Fruit fly (Drosophila melanogaster) whole organism, embryonic: ENCODE measurements around the gene Kdm5.

Experiments
- Atf-2 ChIP-seq: fragments of 200-800 bp; sonication (Bioruptor generic); optimal IDR thresholded peaks from 2 replicates; lab custom pipeline; 2016; ENCODE audit warnings: missing biosample characterization, missing genetic modification characterization
- CG10209 ChIP-seq: fragments of 200-800 bp; sonication (Bioruptor generic); optimal IDR thresholded peaks from 3 replicates; lab custom pipeline; 2017; ENCODE audit warnings: missing biosample characterization, mild to moderate bottlenecking, missing genetic modification characterization, missing genetic modification reagents
- CG10366 ChIP-seq: fragments of 200-800 bp; sonication (Bioruptor generic); IDR thresholded peaks from 2 replicates; pipeline ENCODE4 v1.3.6; 2022; ENCODE audit warnings: missing biosample characterization, missing genetic modification characterization
- CG11696 ChIP-seq: fragments of 200-800 bp; sonication (Bioruptor generic); IDR thresholded peaks from 2 replicates; pipeline ENCODE4 v1.3.6; 2022; ENCODE audit warnings: missing biosample characterization, missing genetic modification characterization
- CG12104 ChIP-seq: fragments of 200-800 bp; sonication (Bioruptor generic); optimal IDR thresholded peaks from 3 replicates; lab custom pipeline; 2016; ENCODE audit warnings: missing biosample characterization, missing genetic modification characterization
- CG12744 ChIP-seq: fragments of 200-800 bp; sonication (Bioruptor generic); optimal IDR thresholded peaks from 2 replicates; lab custom pipeline; 2016; ENCODE audit warnings: missing biosample characterization, missing genetic modification characterization
- CG14014 ChIP-seq: fragments of 200-800 bp; sonication (Bioruptor generic); IDR thresholded peaks from 2 replicates; pipeline ENCODE4 v1.3.6; 2022; ENCODE audit warnings: missing biosample characterization, missing genetic modification characterization
- CG14050 ChIP-seq: fragments of 200-800 bp; sonication (Bioruptor generic); IDR thresholded peaks from 3 replicates; pipeline ENCODE4 v1.3.6; 2022; ENCODE audit warnings: missing biosample characterization, missing genetic modification characterization
- CG15073 ChIP-seq: fragments of 200-800 bp; sonication (Bioruptor generic); optimal IDR thresholded peaks from 2 replicates; lab custom pipeline; 2016; ENCODE audit warnings: missing biosample characterization, missing genetic modification characterization
- CG15479 ChIP-seq: fragments of 200-800 bp; sonication (Bioruptor generic); optimal IDR thresholded peaks from 3 replicates; lab custom pipeline; 2019; ENCODE audit warnings: missing biosample characterization, mild to moderate bottlenecking, missing genetic modification characterization, moderate library complexity
- CG1603 ChIP-seq: fragments of 200-800 bp; sonication (Bioruptor generic); optimal IDR thresholded peaks from 2 replicates; lab custom pipeline; 2019; ENCODE audit warnings: missing biosample characterization, mild to moderate bottlenecking, missing genetic modification characterization, moderate library complexity
- CG16779 ChIP-seq: fragments of 200-800 bp; sonication (Bioruptor generic); IDR thresholded peaks from 2 replicates; pipeline ENCODE4 v1.3.6; 2022; ENCODE audit warnings: missing biosample characterization, missing genetic modification characterization
- CG18476 ChIP-seq: fragments of 200-800 bp; sonication (Bioruptor generic); optimal IDR thresholded peaks from 2 replicates; lab custom pipeline; 2016; ENCODE audit warnings: missing biosample characterization, mild to moderate bottlenecking, missing genetic modification characterization
- CG18599 ChIP-seq: fragments of 200-800 bp; sonication (Bioruptor generic); optimal IDR thresholded peaks from 3 replicates; lab custom pipeline; 2017; ENCODE audit warnings: missing biosample characterization, missing genetic modification characterization, mild to moderate bottlenecking, moderate library complexity, missing genetic modification reagents
- CG2875 ChIP-seq: fragments of 200-800 bp; sonication (Bioruptor generic); optimal IDR thresholded peaks from 2 replicates; lab custom pipeline; 2017; ENCODE audit warnings: missing biosample characterization, mild to moderate bottlenecking, missing genetic modification characterization, missing genetic modification reagents
- CG3065 ChIP-seq: fragments of 200-800 bp; sonication (Bioruptor generic); optimal IDR thresholded peaks from 2 replicates; lab custom pipeline; 2016; ENCODE audit warnings: missing biosample characterization, missing genetic modification characterization
- CG33213 ChIP-seq: fragments of 200-800 bp; sonication (Bioruptor generic); optimal IDR thresholded peaks from 3 replicates; lab custom pipeline; 2016; ENCODE audit warnings: missing biosample characterization, missing genetic modification characterization
- CG4820 ChIP-seq: fragments of 200-800 bp; sonication (Bioruptor generic); optimal IDR thresholded peaks from 3 replicates; lab custom pipeline; 2016; ENCODE audit warnings: missing biosample characterization, missing genetic modification characterization
- CG8281 ChIP-seq: fragments of 200-800 bp; sonication (Bioruptor generic); optimal IDR thresholded peaks from 2 replicates; lab custom pipeline; 2018; ENCODE audit warnings: missing biosample characterization, mild to moderate bottlenecking, missing genetic modification characterization, moderate library complexity
- CG8478 ChIP-seq: fragments of >200 bp; optimal IDR thresholded peaks from 2 replicates; lab custom pipeline; 2018
- CG8765 ChIP-seq: fragments of 200-800 bp; sonication (Bioruptor generic); IDR thresholded peaks from 2 replicates; pipeline ENCODE4 v1.3.6; 2022; ENCODE audit warnings: missing biosample characterization, missing genetic modification characterization
- D ChIP-seq, 2 experiments: fragments of 200-800 bp in 1 of 2; fragments of >200 bp in 1 of 2; sonication (Bioruptor generic) in 1 of 2; optimal IDR thresholded peaks; 2 replicates in 1 of 2; 3 replicates in 1 of 2; lab custom pipeline; 2017; ENCODE audit warnings: mild to moderate bottlenecking in 1 of 2, missing biosample characterization in 1 of 2, missing genetic modification characterization in 1 of 2, missing genetic modification reagents in 1 of 2
- Dek ChIP-seq: fragments of 200-800 bp; sonication (Bioruptor generic); optimal IDR thresholded peaks from 3 replicates; lab custom pipeline; 2019; ENCODE audit warnings: missing biosample characterization, mild to moderate bottlenecking, missing genetic modification characterization, moderate library complexity
- Dip2 ChIP-seq: fragments of 200-800 bp; sonication (Bioruptor generic); IDR thresholded peaks from 2 replicates; pipeline ENCODE4 v1.3.6; 2022; ENCODE audit warnings: missing biosample characterization, missing genetic modification characterization
- Fer1 ChIP-seq: fragments of 200-800 bp; sonication (Bioruptor generic); optimal IDR thresholded peaks from 2 replicates; lab custom pipeline; 2017; ENCODE audit warnings: missing biosample characterization, mild to moderate bottlenecking, missing genetic modification characterization
- Fer2 ChIP-seq: fragments of 200-800 bp; sonication (Bioruptor generic); optimal IDR thresholded peaks from 2 replicates; lab custom pipeline; 2018; ENCODE audit warnings: missing biosample characterization, mild to moderate bottlenecking, missing genetic modification characterization, moderate library complexity
- HLH3B ChIP-seq: fragments of 200-800 bp; sonication (Bioruptor generic); IDR thresholded peaks from 2 replicates; pipeline ENCODE4 v1.3.6; 2022; ENCODE audit warnings: missing biosample characterization, missing genetic modification characterization
- Hsf ChIP-seq: fragments of 200-800 bp; sonication (Bioruptor generic); optimal IDR thresholded peaks from 3 replicates; lab custom pipeline; 2016; ENCODE audit warnings: missing biosample characterization, missing genetic modification characterization
- Lpt ChIP-seq: fragments of >200 bp; optimal IDR thresholded peaks from 2 replicates; lab custom pipeline; 2018; ENCODE audit warnings: missing biosample characterization, missing genetic modification characterization
- Mes4 ChIP-seq: fragments of 200-800 bp; sonication (Bioruptor generic); optimal IDR thresholded peaks from 2 replicates; lab custom pipeline; 2016; ENCODE audit warnings: missing biosample characterization, missing genetic modification characterization
- Oli ChIP-seq: fragments of 200-800 bp; sonication (Bioruptor generic); optimal IDR thresholded peaks from 2 replicates; lab custom pipeline; 2018; ENCODE audit warnings: missing biosample characterization, mild to moderate bottlenecking, missing genetic modification characterization, moderate library complexity
- Rfx ChIP-seq: fragments of 200-800 bp; sonication (Bioruptor generic); IDR thresholded peaks from 2 replicates; pipeline ENCODE4 v1.3.6; 2022; ENCODE audit warnings: missing biosample characterization, missing genetic modification characterization
- Side ChIP-seq: fragments of 200-800 bp; sonication (Bioruptor generic); optimal IDR thresholded peaks from 2 replicates; lab custom pipeline; 2016; ENCODE audit warnings: missing biosample characterization, missing genetic modification characterization
- Vsx1 ChIP-seq: fragments of 200-800 bp; sonication (Bioruptor generic); optimal IDR thresholded peaks from 2 replicates; lab custom pipeline; 2017; ENCODE audit warnings: missing biosample characterization, mild to moderate bottlenecking, missing genetic modification characterization, missing genetic modification reagents
- ab ChIP-seq: fragments of 200-800 bp; sonication (Bioruptor generic); optimal IDR thresholded peaks from 2 replicates; lab custom pipeline; 2016; ENCODE audit warnings: missing biosample characterization, missing genetic modification characterization
- ac ChIP-seq: fragments of 200-800 bp; sonication (Bioruptor generic); optimal IDR thresholded peaks from 3 replicates; lab custom pipeline; 2017; ENCODE audit warnings: missing biosample characterization, mild to moderate bottlenecking, missing genetic modification characterization
- bowl ChIP-seq: fragments of 200-800 bp; sonication (Bioruptor generic); IDR thresholded peaks from 2 replicates; pipeline ENCODE4 v1.3.6; 2022; ENCODE audit warnings: missing biosample characterization, missing genetic modification characterization
- cwo ChIP-seq: fragments of 200-800 bp; sonication (Bioruptor generic); optimal IDR thresholded peaks from 3 replicates; lab custom pipeline; 2017; ENCODE audit warnings: missing biosample characterization, missing genetic modification characterization, mild to moderate bottlenecking, moderate library complexity, missing genetic modification reagents
- dimm ChIP-seq: fragments of 200-800 bp; sonication (Bioruptor generic); IDR thresholded peaks from 2 replicates; pipeline ENCODE4 v1.3.6; 2022; ENCODE audit warnings: missing biosample characterization, missing genetic modification characterization
- dmrt11E ChIP-seq: fragments of 200-800 bp; sonication (Bioruptor generic); optimal IDR thresholded peaks from 3 replicates; lab custom pipeline; 2018; ENCODE audit warnings: missing biosample characterization, mild to moderate bottlenecking, missing genetic modification characterization, moderate library complexity
- esg ChIP-seq: fragments of 200-800 bp; sonication (Bioruptor generic); conservative IDR thresholded peaks from 2 replicates; pipeline ENCODE4 v1.3.6; 2022; ENCODE audit warnings: missing biosample characterization, missing genetic modification characterization
- fd96Cb ChIP-seq: fragments of 200-800 bp; sonication (Bioruptor generic); optimal IDR thresholded peaks from 2 replicates; lab custom pipeline; 2018; ENCODE audit warnings: missing biosample characterization, mild to moderate bottlenecking, missing genetic modification characterization, moderate library complexity
- gce ChIP-seq: fragments of 200-800 bp; sonication (Bioruptor generic); IDR thresholded peaks from 3 replicates; pipeline ENCODE4 v1.3.6; 2022; ENCODE audit warnings: missing biosample characterization, missing genetic modification characterization
- gcm2 ChIP-seq: fragments of 200-800 bp; sonication (Bioruptor generic); optimal IDR thresholded peaks from 2 replicates; lab custom pipeline; 2016; ENCODE audit warnings: missing biosample characterization, missing genetic modification characterization
- grn ChIP-seq: fragments of 200-800 bp; sonication (Bioruptor generic); optimal IDR thresholded peaks from 3 replicates; lab custom pipeline; 2017; ENCODE audit warnings: missing biosample characterization, missing genetic modification characterization
- ken ChIP-seq: fragments of 200-800 bp; sonication (Bioruptor generic); IDR thresholded peaks from 3 replicates; pipeline ENCODE4 v1.3.6; 2022; ENCODE audit warnings: missing biosample characterization, missing genetic modification characterization
- lilli ChIP-seq: fragments of 200-800 bp; sonication (Bioruptor generic); optimal IDR thresholded peaks from 3 replicates; lab custom pipeline; 2016; ENCODE audit warnings: missing biosample characterization, missing genetic modification characterization
- odd ChIP-seq: fragments of 200-800 bp; sonication (Bioruptor generic); optimal IDR thresholded peaks from 2 replicates; lab custom pipeline; 2017; ENCODE audit warnings: missing biosample characterization, mild to moderate bottlenecking, missing genetic modification characterization
- prd ChIP-seq, 3 experiments: fragments of >200 bp in 2 of 3; fragments of 200-800 bp in 1 of 3; sonication (Bioruptor generic) in 1 of 3; optimal IDR thresholded peaks in 2 of 3; IDR thresholded peaks in 1 of 3; 2 replicates in 2 of 3; 3 replicates in 1 of 3; pipeline versions ENCODE4 v1.3.6 to Lab custom; 2017 to 2022; ENCODE audit warnings: missing biosample characterization in 1 of 3, missing genetic modification characterization in 1 of 3
- sim ChIP-seq: fragments of 200-800 bp; sonication (Bioruptor generic); IDR thresholded peaks from 2 replicates; pipeline ENCODE4 v1.3.6; 2022; ENCODE audit warnings: missing biosample characterization, missing genetic modification characterization
- zen2 ChIP-seq: fragments of 200-800 bp; sonication (Bioruptor generic); IDR thresholded peaks from 3 replicates; pipeline ENCODE4 v1.3.6; 2022; ENCODE audit warnings: missing biosample characterization, missing genetic modification characterization; ENCODE audit not compliant: partially characterized antibody

The Kdm5 gene

dm6 chr2L:6028712-6029111, 29.4 kb upstream of the Kdm5 start (continued):
- TF ChIP-seq zen2 (GFP tag; lab: Robert Waterston, UW) (no peak), Dek (tag; lab: Kevin White, UChicago) (no peak), Dip2 (GFP tag; lab: Robert Waterston, UW) (no peak), fd96Cb (peak; percentile 11), CG3065 (no peak), ab (GFP tag; lab: Kevin White, UChicago) (no peak), Oli (tag; lab: Kevin White, UChicago) (peak; percentile 23), CG8478 (no peak), bowl (GFP tag; lab: Robert Waterston, UW) (no peak), CG10366 (GFP tag; lab: Robert Waterston, UW) (peak; percentile 32; the same call in 1 of the 2 replicates), Atf-2 (GFP tag; lab: Kevin White, UChicago) (no peak), CG8281 (tag; lab: Kevin White, UChicago) (no peak), CG16779 (GFP tag; lab: Robert Waterston, UW) (no peak), CG1603 (tag; lab: Kevin White, UChicago) (peak; percentile 38), odd (GFP tag; lab: Kevin White, UChicago) (no peak), gce (GFP tag; lab: Robert Waterston, UW) (no peak), CG15479 (GFP tag; lab: Kevin White, UChicago) (no peak), dimm (0 out of 2 replicates have a peak, but pooled peaks have one; percentile 35), CG33213 (GFP tag; lab: Kevin White, UChicago) (no peak), lilli (GFP tag; lab: Kevin White, UChicago) (no peak), grn (GFP tag; lab: Kevin White, UChicago) (no peak), gcm2 (GFP tag; lab: Kevin White, UChicago) (no peak), CG4820 (GFP tag; lab: Kevin White, UChicago) (no peak), Mes4 (GFP tag; lab: Kevin White, UChicago) (no peak), Fer2 (tag; lab: Kevin White, UChicago) (no peak), Vsx1 (GFP tag; lab: Kevin White, UChicago) (no peak), prd (optimal IDR thresholded peaks at IDR 0.05; lab: Kevin White, UChicago) (no peak), prd (GFP tag; IDR thresholded peaks at IDR 0.05; lab: Robert Waterston, UW) (peak; percentile 33; the same call in 1 of the 3 replicates), CG8765 (GFP tag; lab: Robert Waterston, UW) (no peak), D (optimal IDR thresholded peaks at IDR 0.05; lab: Kevin White, UChicago) (no peak), D (GFP tag; optimal IDR thresholded peaks at IDR 0.05; lab: Kevin White, UChicago) (no peak), CG2875 (GFP tag; lab: Kevin White, UChicago) (no peak), sim (no peak), Lpt (GFP tag; lab: Kevin White, UChicago) (no peak), ken (GFP tag; lab: Robert Waterston, UW) (peak; percentile 53; the same call in 1 of the 3 replicates), dmrt11E (tag; lab: Kevin White, UChicago) (no peak), esg (peak; percentile 34; the same call in 1 of the 2 replicates), CG18599 (GFP tag; lab: Kevin White, UChicago) (peak; percentile 8), CG11696 (GFP tag; lab: Robert Waterston, UW) (0 out of 2 replicates have a peak, but pooled peaks have one; percentile 34), ac (GFP tag; lab: Kevin White, UChicago) (no peak), CG15073 (GFP tag; lab: Kevin White, UChicago) (no peak), CG14014 (GFP tag; lab: Robert Waterston, UW) (0 out of 2 replicates have a peak, but pooled peaks have one; percentile 44), CG14050 (GFP tag; lab: Robert Waterston, UW) (no peak; the same call in 2 of the 3 replicates), Fer1 (GFP tag; lab: Kevin White, UChicago) (no peak), CG12744 (GFP tag; lab: Kevin White, UChicago) (no peak), Rfx (no peak), Hsf (GFP tag; lab: Kevin White, UChicago) (no peak), CG18476 (GFP tag; lab: Kevin White, UChicago) (no peak), CG10209 (no peak), cwo (no peak), HLH3B (GFP tag; lab: Robert Waterston, UW) (no peak), Side (no peak), CG12104 (GFP tag; lab: Kevin White, UChicago) (no peak)
